Worm (Caenorhabditis elegans) whole organism, early embryonic: ENCODE results near the gene srh-275.

ENCODE experiments used
- B0310.2 ChIP-seq: sonication (generic microtip); optimal IDR thresholded peaks from 2 replicates; lab custom pipeline; 2016; ENCODE audit warnings: mild to moderate bottlenecking, missing genetic modification characterization, missing compliant biosample characterization
- F13C5.2 ChIP-seq: sonication (generic microtip); optimal IDR thresholded peaks from 2 replicates; lab custom pipeline; 2017; ENCODE audit warnings: mild to moderate bottlenecking, missing genetic modification characterization, inconsistent platforms, missing compliant biosample characterization
- aly-1 ChIP-seq: sonication (generic microtip); optimal IDR thresholded peaks from 2 replicates; lab custom pipeline; 2016; ENCODE audit warnings: missing genetic modification characterization, missing compliant biosample characterization
- ama-1 ChIP-seq: fragments of 150-350 bp; optimal IDR thresholded peaks from 2 replicates; lab custom pipeline; 2014
- ceh-13 ChIP-seq: fragments of 200-800 bp; sonication (Bioruptor generic); optimal IDR thresholded peaks from 2 replicates; lab custom pipeline; 2018; ENCODE audit warnings: mild to moderate bottlenecking, missing genetic modification characterization, missing compliant biosample characterization
- ceh-36 ChIP-seq: sonication (generic microtip); optimal IDR thresholded peaks from 2 replicates; lab custom pipeline; 2016; ENCODE audit warnings: missing genetic modification characterization, inconsistent platforms, missing compliant biosample characterization
- ets-7 ChIP-seq: sonication (generic microtip); optimal IDR thresholded peaks from 2 replicates; lab custom pipeline; 2016; ENCODE audit warnings: missing genotype, missing genetic modification characterization, missing compliant biosample characterization
- flt-1 ChIP-seq: fragments of 200-800 bp; sonication (Bioruptor generic); IDR thresholded peaks from 2 replicates; pipeline ENCODE4 v1.3.6; 2022; ENCODE audit warnings: missing genetic modification characterization, missing compliant biosample characterization
- hmbx-1 ChIP-seq: sonication (generic microtip); optimal IDR thresholded peaks from 2 replicates; lab custom pipeline; 2016; ENCODE audit warnings: mild to moderate bottlenecking, missing genetic modification characterization, missing compliant biosample characterization
- hmg-4 ChIP-seq: fragments of 200-800 bp; sonication (Bioruptor generic); optimal IDR thresholded peaks from 2 replicates; lab custom pipeline; 2018; ENCODE audit warnings: mild to moderate bottlenecking, missing genetic modification characterization, missing compliant biosample characterization
- hnd-1 ChIP-seq: sonication (generic microtip); optimal IDR thresholded peaks from 2 replicates; lab custom pipeline; 2016; ENCODE audit warnings: missing genetic modification characterization, missing compliant biosample characterization
- pes-1 ChIP-seq: fragments of 200-800 bp; sonication (Bioruptor generic); IDR thresholded peaks from 2 replicates; pipeline ENCODE4 v1.3.6; 2022; ENCODE audit warnings: missing genetic modification reagents, missing genetic modification characterization, missing compliant biosample characterization
- scrt-1 ChIP-seq: fragments of 200-800 bp; sonication (Bioruptor generic); IDR thresholded peaks from 2 replicates; pipeline ENCODE4 v1.3.6; 2022; ENCODE audit warnings: missing genetic modification characterization, missing compliant biosample characterization
- sea-1 ChIP-seq: fragments of 200-800 bp; sonication (Bioruptor generic); conservative IDR thresholded peaks from 2 replicates; pipeline ENCODE4 v1.3.6; 2022; ENCODE audit warnings: missing genetic modification characterization, missing compliant biosample characterization
- tbx-11 ChIP-seq: fragments of 200-800 bp; sonication (Bioruptor generic); IDR thresholded peaks from 2 replicates; pipeline ENCODE4 v1.3.6; 2022; ENCODE audit warnings: missing genetic modification characterization, missing compliant biosample characterization
- tbx-37 ChIP-seq: fragments of 200-800 bp; sonication (Bioruptor generic); conservative IDR thresholded peaks from 2 replicates; pipeline ENCODE4 v1.3.6; 2022; ENCODE audit warnings: missing genetic modification reagents, missing genetic modification characterization, missing compliant biosample characterization
- tra-4 ChIP-seq: sonication (generic microtip); optimal IDR thresholded peaks from 2 replicates; lab custom pipeline; 2017; ENCODE audit warnings: missing genetic modification characterization, missing compliant biosample characterization

Gene srh-275

ce11 chrV:7369578-7369977 is 16.8 kb downstream of the srh-275 start, which contains the start of gene srj-14:
TSS of gene srj-14 (plus strand) at chrV:7369708.
- no peak for TF ChIP-seq tbx-11 (GFP tag; lab: Robert Waterston, UW)
- TF ChIP-seq ets-7 (tag; lab: Kevin White, UChicago) = no peak

ce11 chrV:7374090-7374489 is 21.3 kb downstream of the srh-275 start, which contains the start of gene srx-56:
TSS of gene srx-56 (plus strand) at chrV:7374390.
- TF ChIP-seq aly-1 (tag; lab: Kevin White, UChicago) (no peak), hmbx-1 (tag; lab: Kevin White, UChicago) (no peak), ceh-36 (tag; lab: Kevin White, UChicago) (no peak), F13C5.2 (tag; lab: Kevin White, UChicago) (no peak), ets-7 (tag; lab: Kevin White, UChicago) (no peak), hmg-4 (GFP tag; lab: Kevin White, UChicago) (no peak), scrt-1 (no peak), sea-1 (GFP tag; lab: Robert Waterston, UW) (no peak)

- TF ChIP-seq sea-1 (GFP tag; lab: Robert Waterston, UW) (no peak), flt-1 (no peak), aly-1 (tag; lab: Kevin White, UChicago) (no peak)
Measured at ce11 chrV:7379384-7379783, 26.6 kb downstream of the srh-275 start, which contains the start of gene srsx-24. TSS of gene srsx-24 (minus strand) at chrV:7379484.

ce11 chrV:7381008-7381407 is 28.2 kb downstream of the srh-275 start, which contains the start of gene C03G6.17:
TSS of gene C03G6.17 (minus strand) at chrV:7381108.
- TF ChIP-seq hnd-1 (no peak), hmbx-1 (tag; lab: Kevin White, UChicago) (no peak), F13C5.2 (tag; lab: Kevin White, UChicago) (no peak), ets-7 (tag; lab: Kevin White, UChicago) (no peak), tbx-11 (GFP tag; lab: Robert Waterston, UW) (no peak), ama-1 (lab: Kevin White, UChicago) (no peak), sea-1 (GFP tag; lab: Robert Waterston, UW) (no peak), aly-1 (tag; lab: Kevin White, UChicago) (no peak)

- TF ChIP-seq hmbx-1 (tag; lab: Kevin White, UChicago) (no peak), hnd-1 (no peak), ceh-13 (GFP tag; lab: Kevin White, UChicago) (no peak), ama-1 (lab: Kevin White, UChicago) (no peak), pes-1 (GFP tag; lab: Robert Waterston, UW) (no peak), scrt-1 (no peak), tbx-11 (GFP tag; lab: Robert Waterston, UW) (no peak), B0310.2 (tag; lab: Kevin White, UChicago) (no peak), sea-1 (GFP tag; lab: Robert Waterston, UW) (no peak), tbx-37 (GFP tag; lab: Robert Waterston, UW) (no peak)
Measured at ce11 chrV:7386052-7386573, 33.3 kb downstream of the srh-275 start, which contains the start of gene srp-6. TSS of gene srp-6 (minus strand) at chrV:7386102.

ce11 chrV:7387755-7388154 is 35.0 kb downstream of the srh-275 start, which contains the start of gene C02H6.3:
TSS of gene C02H6.3 (minus strand) at chrV:7387855.
- no peak for TF ChIP-seq ets-7 (tag; lab: Kevin White, UChicago)
- TF ChIP-seq B0310.2 (tag; lab: Kevin White, UChicago) = no peak
- no peak for TF ChIP-seq pes-1 (GFP tag; lab: Robert Waterston, UW)
- no peak for TF ChIP-seq scrt-1
- no peak for TF ChIP-seq hnd-1
- no peak for TF ChIP-seq aly-1 (tag; lab: Kevin White, UChicago)
- TF ChIP-seq tbx-37 (GFP tag; lab: Robert Waterston, UW) = no peak
- no peak for TF ChIP-seq flt-1
- no peak for TF ChIP-seq hmg-4 (GFP tag; lab: Kevin White, UChicago)
- no peak for TF ChIP-seq sea-1 (GFP tag; lab: Robert Waterston, UW)
- TF ChIP-seq tbx-11 (GFP tag; lab: Robert Waterston, UW) = no peak
- no peak for TF ChIP-seq tra-4 (tag; lab: Kevin White, UChicago)
- no peak for TF ChIP-seq ama-1 (lab: Kevin White, UChicago)
- no peak for TF ChIP-seq F13C5.2 (tag; lab: Kevin White, UChicago)
- no peak for TF ChIP-seq ceh-13 (GFP tag; lab: Kevin White, UChicago)
- no peak for TF ChIP-seq hmbx-1 (tag; lab: Kevin White, UChicago)
- TF ChIP-seq ceh-36 (tag; lab: Kevin White, UChicago) = no peak

ce11 chrV:7389771-7390170 is 37.0 kb downstream of the srh-275 start, which contains the start of gene C02H6.1:
TSS of gene C02H6.1 (minus strand) at chrV:7389871.
- TF ChIP-seq pes-1 (GFP tag; lab: Robert Waterston, UW) (no peak), ets-7 (tag; lab: Kevin White, UChicago) (no peak), tbx-11 (GFP tag; lab: Robert Waterston, UW) (no peak), ceh-36 (tag; lab: Kevin White, UChicago) (no peak), tbx-37 (GFP tag; lab: Robert Waterston, UW) (no peak), B0310.2 (tag; lab: Kevin White, UChicago) (no peak), tra-4 (tag; lab: Kevin White, UChicago) (no peak), hmbx-1 (tag; lab: Kevin White, UChicago) (no peak), aly-1 (tag; lab: Kevin White, UChicago) (no peak), scrt-1 (no peak), ama-1 (lab: Kevin White, UChicago) (no peak), hnd-1 (no peak), flt-1 (no peak), hmg-4 (GFP tag; lab: Kevin White, UChicago) (no peak), sea-1 (GFP tag; lab: Robert Waterston, UW) (no peak), F13C5.2 (tag; lab: Kevin White, UChicago) (no peak), ceh-13 (GFP tag; lab: Kevin White, UChicago) (no peak)
